Worm (Caenorhabditis elegans) whole organism, early embryonic: ENCODE results near the gene C43F9.7.

ENCODE experiments used
- B0310.2 ChIP-seq: sonication (generic microtip); optimal IDR thresholded peaks from 2 replicates; lab custom pipeline; 2016; ENCODE audit warnings: mild to moderate bottlenecking, missing genetic modification characterization, missing compliant biosample characterization
- ama-1 ChIP-seq: fragments of 150-350 bp; optimal IDR thresholded peaks from 2 replicates; lab custom pipeline; 2014
- ceh-13 ChIP-seq: fragments of 200-800 bp; sonication (Bioruptor generic); optimal IDR thresholded peaks from 2 replicates; lab custom pipeline; 2018; ENCODE audit warnings: mild to moderate bottlenecking, missing genetic modification characterization, missing compliant biosample characterization
- ceh-36 ChIP-seq: sonication (generic microtip); optimal IDR thresholded peaks from 2 replicates; lab custom pipeline; 2016; ENCODE audit warnings: missing genetic modification characterization, inconsistent platforms, missing compliant biosample characterization
- ets-7 ChIP-seq: sonication (generic microtip); optimal IDR thresholded peaks from 2 replicates; lab custom pipeline; 2016; ENCODE audit warnings: missing genotype, missing genetic modification characterization, missing compliant biosample characterization
- flt-1 ChIP-seq: fragments of 200-800 bp; sonication (Bioruptor generic); IDR thresholded peaks from 2 replicates; pipeline ENCODE4 v1.3.6; 2022; ENCODE audit warnings: missing genetic modification characterization, missing compliant biosample characterization
- hmbx-1 ChIP-seq: sonication (generic microtip); optimal IDR thresholded peaks from 2 replicates; lab custom pipeline; 2016; ENCODE audit warnings: mild to moderate bottlenecking, missing genetic modification characterization, missing compliant biosample characterization
- hmg-4 ChIP-seq: fragments of 200-800 bp; sonication (Bioruptor generic); optimal IDR thresholded peaks from 2 replicates; lab custom pipeline; 2018; ENCODE audit warnings: mild to moderate bottlenecking, missing genetic modification characterization, missing compliant biosample characterization
- hnd-1 ChIP-seq: sonication (generic microtip); optimal IDR thresholded peaks from 2 replicates; lab custom pipeline; 2016; ENCODE audit warnings: missing genetic modification characterization, missing compliant biosample characterization
- scrt-1 ChIP-seq: fragments of 200-800 bp; sonication (Bioruptor generic); IDR thresholded peaks from 2 replicates; pipeline ENCODE4 v1.3.6; 2022; ENCODE audit warnings: missing genetic modification characterization, missing compliant biosample characterization
- sea-1 ChIP-seq: fragments of 200-800 bp; sonication (Bioruptor generic); conservative IDR thresholded peaks from 2 replicates; pipeline ENCODE4 v1.3.6; 2022; ENCODE audit warnings: missing genetic modification characterization, missing compliant biosample characterization

- TF ChIP-seq ama-1 (lab: Kevin White, UChicago) (no peak), ceh-13 (GFP tag; lab: Kevin White, UChicago) (no peak), ceh-36 (tag; lab: Kevin White, UChicago) (no peak), hmbx-1 (tag; lab: Kevin White, UChicago) (no peak), flt-1 (GFP tag; lab: Robert Waterston, UW) (no peak), B0310.2 (tag; lab: Kevin White, UChicago) (no peak), sea-1 (GFP tag; lab: Robert Waterston, UW) (no peak), ets-7 (tag; lab: Kevin White, UChicago) (no peak), hnd-1 (tag; lab: Kevin White, UChicago) (no peak), scrt-1 (no peak), hmg-4 (GFP tag; lab: Kevin White, UChicago) (no peak)
These were observed 22.4 kb downstream of the C43F9.7 start for ce11 chrIV:10571020-10571419.
